Worm (Caenorhabditis elegans): ENCODE measurements around the gene catp-2.

catp-2 gene

ce11 chrV:4932814-4933213 is 1.7 kb upstream of the catp-2 start, which contains the start of gene C02E7.10:
Gene C02E7.10 (minus strand): TSS chrV:4933045.
- TF ChIP-seq ama-1 (optimal IDR thresholded peaks at IDR 0.05) (no peak), scrt-1 (GFP tag; IDR thresholded peaks at IDR 0.05) (no peak)

ce11 chrV:4933268-4933667 is 1.2 kb upstream of the catp-2 start:
- no peak for TF ChIP-seq tra-4 (tag; optimal IDR thresholded peaks at IDR 0.05)
- no peak for TF ChIP-seq ceh-36 (tag; optimal IDR thresholded peaks at IDR 0.05)
- no peak for TF ChIP-seq tbx-11 (GFP tag; IDR thresholded peaks at IDR 0.05)
- TF ChIP-seq B0310.2 (tag; optimal IDR thresholded peaks at IDR 0.05) = no peak
- no peak for TF ChIP-seq ama-1 (optimal IDR thresholded peaks at IDR 0.05)
- TF ChIP-seq sea-1 (GFP tag; conservative IDR thresholded peaks at IDR 0.05) = no peak
- no peak for TF ChIP-seq hnd-1 (tag; optimal IDR thresholded peaks at IDR 0.05)
- TF ChIP-seq hmbx-1 (tag; optimal IDR thresholded peaks at IDR 0.05) = no peak

ce11 chrV:4935096-4935495 is 590 bp downstream of the catp-2 start:
- TF ChIP-seq ceh-13 (GFP tag; optimal IDR thresholded peaks at IDR 0.05) (no peak), hmg-4 (GFP tag; optimal IDR thresholded peaks at IDR 0.05) (no peak), ceh-36 (tag; optimal IDR thresholded peaks at IDR 0.05) (no peak), tra-4 (tag; optimal IDR thresholded peaks at IDR 0.05) (no peak), scrt-1 (GFP tag; IDR thresholded peaks at IDR 0.05) (no peak), sea-1 (GFP tag; conservative IDR thresholded peaks at IDR 0.05) (no peak), flt-1 (GFP tag; IDR thresholded peaks at IDR 0.05) (no peak), ets-7 (tag; optimal IDR thresholded peaks at IDR 0.05) (no peak), F13C5.2 (tag; optimal IDR thresholded peaks at IDR 0.05) (no peak), tbx-11 (GFP tag; IDR thresholded peaks at IDR 0.05) (no peak), pes-1 (GFP tag; IDR thresholded peaks at IDR 0.05) (no peak), ama-1 (optimal IDR thresholded peaks at IDR 0.05) (no peak), aly-1 (tag; optimal IDR thresholded peaks at IDR 0.05) (no peak), hmbx-1 (tag; optimal IDR thresholded peaks at IDR 0.05) (no peak), B0310.2 (tag; optimal IDR thresholded peaks at IDR 0.05) (no peak), hnd-1 (tag; optimal IDR thresholded peaks at IDR 0.05) (no peak), tbx-37 (GFP tag; conservative IDR thresholded peaks at IDR 0.05) (no peak)

- TF ChIP-seq ets-7 (tag; optimal IDR thresholded peaks at IDR 0.05) = no peak
- TF ChIP-seq hmbx-1 (tag; optimal IDR thresholded peaks at IDR 0.05) = no peak
- no peak for TF ChIP-seq B0310.2 (tag; optimal IDR thresholded peaks at IDR 0.05)
- no peak for TF ChIP-seq sea-1 (GFP tag; conservative IDR thresholded peaks at IDR 0.05)
- TF ChIP-seq hnd-1 (tag; optimal IDR thresholded peaks at IDR 0.05) = no peak
- TF ChIP-seq F13C5.2 (tag; optimal IDR thresholded peaks at IDR 0.05) = no peak
- TF ChIP-seq pes-1 (GFP tag; IDR thresholded peaks at IDR 0.05) = no peak
- TF ChIP-seq hmg-4 (GFP tag; optimal IDR thresholded peaks at IDR 0.05) = no peak
- TF ChIP-seq tra-4 (tag; optimal IDR thresholded peaks at IDR 0.05) = no peak
- no peak for TF ChIP-seq tbx-11 (GFP tag; IDR thresholded peaks at IDR 0.05)
- TF ChIP-seq ceh-13 (GFP tag; optimal IDR thresholded peaks at IDR 0.05) = no peak
- no peak for TF ChIP-seq scrt-1 (GFP tag; IDR thresholded peaks at IDR 0.05)
- TF ChIP-seq ceh-36 (tag; optimal IDR thresholded peaks at IDR 0.05) = no peak
These were observed 2.8 kb downstream of the catp-2 start for ce11 chrV:4937337-4937736.

ce11 chrV:4944219-4944618 is 9.7 kb downstream of the catp-2 start, which contains the start of gene str-211:
Gene str-211 (minus strand): TSS chrV:4944319.
- no peak for TF ChIP-seq hnd-1 (tag; optimal IDR thresholded peaks at IDR 0.05)

ce11 chrV:4948635-4949034 is 14.1 kb downstream of the catp-2 start, which contains the start of gene str-209:
Gene str-209 (plus strand): TSS chrV:4948935.
- TF ChIP-seq pes-1 (GFP tag; IDR thresholded peaks at IDR 0.05) (no peak), ets-7 (tag; optimal IDR thresholded peaks at IDR 0.05) (no peak), hmg-4 (GFP tag; optimal IDR thresholded peaks at IDR 0.05) (no peak), tbx-11 (GFP tag; IDR thresholded peaks at IDR 0.05) (no peak), ceh-36 (tag; optimal IDR thresholded peaks at IDR 0.05) (no peak)

ce11 chrV:4951434-4951833 is 16.9 kb downstream of the catp-2 start, which contains the start of gene str-207:
Gene str-207 (plus strand): TSS chrV:4951734.
- no peak for TF ChIP-seq tbx-11 (GFP tag; IDR thresholded peaks at IDR 0.05)
- no peak for TF ChIP-seq ets-7 (tag; optimal IDR thresholded peaks at IDR 0.05)
- TF ChIP-seq hnd-1 (tag; optimal IDR thresholded peaks at IDR 0.05) = no peak
- TF ChIP-seq tra-4 (tag; optimal IDR thresholded peaks at IDR 0.05) = no peak
- TF ChIP-seq flt-1 (GFP tag; IDR thresholded peaks at IDR 0.05) = no peak
- no peak for TF ChIP-seq hmg-4 (GFP tag; optimal IDR thresholded peaks at IDR 0.05)
- no peak for TF ChIP-seq aly-1 (tag; optimal IDR thresholded peaks at IDR 0.05)

- TF ChIP-seq tbx-37 (GFP tag; conservative IDR thresholded peaks at IDR 0.05) = no peak
- TF ChIP-seq tra-4 (tag; optimal IDR thresholded peaks at IDR 0.05) = no peak
- TF ChIP-seq F13C5.2 (tag; optimal IDR thresholded peaks at IDR 0.05) = no peak
- no peak for TF ChIP-seq ceh-36 (tag; optimal IDR thresholded peaks at IDR 0.05)
- TF ChIP-seq flt-1 (GFP tag; IDR thresholded peaks at IDR 0.05) = no peak
- TF ChIP-seq scrt-1 (GFP tag; IDR thresholded peaks at IDR 0.05) = no peak
- TF ChIP-seq aly-1 (tag; optimal IDR thresholded peaks at IDR 0.05) = no peak
- no peak for TF ChIP-seq hmg-4 (GFP tag; optimal IDR thresholded peaks at IDR 0.05)
- TF ChIP-seq pes-1 (GFP tag; IDR thresholded peaks at IDR 0.05) = no peak
- TF ChIP-seq B0310.2 (tag; optimal IDR thresholded peaks at IDR 0.05) = no peak
- TF ChIP-seq ama-1 (optimal IDR thresholded peaks at IDR 0.05) = no peak
- no peak for TF ChIP-seq tbx-11 (GFP tag; IDR thresholded peaks at IDR 0.05)
- TF ChIP-seq ceh-13 (GFP tag; optimal IDR thresholded peaks at IDR 0.05) = no peak
- no peak for TF ChIP-seq sea-1 (GFP tag; conservative IDR thresholded peaks at IDR 0.05)
These were observed 22.0 kb downstream of the catp-2 start, which contains the start of gene str-208 for ce11 chrV:4956529-4956928. Gene str-208 (plus strand): TSS chrV:4956829.

ce11 chrV:4957619-4958018 is 23.1 kb downstream of the catp-2 start:
- TF ChIP-seq ceh-36 (tag; optimal IDR thresholded peaks at IDR 0.05) (peak; percentile 48), hmbx-1 (tag; optimal IDR thresholded peaks at IDR 0.05) (no peak), scrt-1 (GFP tag; IDR thresholded peaks at IDR 0.05) (no peak), F13C5.2 (tag; optimal IDR thresholded peaks at IDR 0.05) (no peak), sea-1 (GFP tag; conservative IDR thresholded peaks at IDR 0.05) (no peak), B0310.2 (tag; optimal IDR thresholded peaks at IDR 0.05) (no peak), ceh-13 (GFP tag; optimal IDR thresholded peaks at IDR 0.05) (no peak), tbx-11 (GFP tag; IDR thresholded peaks at IDR 0.05) (no peak)

All from whole organism, early embryonic.